Worm (Caenorhabditis elegans) whole organism, L1 larva: ENCODE results near the gene clec-132.

ENCODE experiments used
- C04F5.9 ChIP-seq: sonication (generic microtip); optimal IDR thresholded peaks from 2 replicates; lab custom pipeline; 2016; ENCODE audit warnings: missing genetic modification characterization, missing compliant biosample characterization
- F16B12.6 ChIP-seq: fragments of 150-350 bp; optimal IDR thresholded peaks from 2 replicates; lab custom pipeline; 2014; ENCODE audit warnings: missing biosample characterization, missing genetic modification characterization
- aha-1 ChIP-seq: fragments of 150-350 bp; optimal IDR thresholded peaks from 2 replicates; lab custom pipeline; 2014; ENCODE audit warnings: missing biosample characterization, missing genetic modification characterization
- aly-2 ChIP-seq: fragments of 150-350 bp; optimal IDR thresholded peaks from 2 replicates; lab custom pipeline; 2014; ENCODE audit warnings: missing biosample characterization, missing genetic modification characterization
- ama-1 ChIP-seq: fragments of 150-350 bp; optimal IDR thresholded peaks from 2 replicates; lab custom pipeline; 2014
- ceh-63 ChIP-seq: fragments of 200-800 bp; sonication (Bioruptor generic); optimal IDR thresholded peaks from 2 replicates; lab custom pipeline; 2018; ENCODE audit warnings: mild to moderate bottlenecking, missing genetic modification characterization, missing compliant biosample characterization
- ceh-8 ChIP-seq: fragments of 200-800 bp; sonication (Bioruptor generic); optimal IDR thresholded peaks from 2 replicates; lab custom pipeline; 2018; ENCODE audit warnings: mild to moderate bottlenecking, missing genetic modification characterization, moderate library complexity, missing compliant biosample characterization
- ceh-82 ChIP-seq, 3 experiments: fragments of 150-350 bp in 1 of 3; sonication (generic microtip) in 2 of 3; optimal IDR thresholded peaks; 2 replicates each; lab custom pipeline; 2014 to 2017; ENCODE audit warnings: missing biosample characterization in 3 of 3, missing genetic modification characterization in 3 of 3
- ceh-88 ChIP-seq: fragments of 200-800 bp; sonication (Bioruptor generic); IDR thresholded peaks from 2 replicates; pipeline ENCODE4 v1.3.6; 2022; ENCODE audit warnings: missing genetic modification characterization, missing compliant biosample characterization
- efl-3 ChIP-seq: fragments of 200-800 bp; sonication (Bioruptor generic); optimal IDR thresholded peaks from 2 replicates; lab custom pipeline; 2018; ENCODE audit warnings: mild to moderate bottlenecking, missing genetic modification characterization, missing compliant biosample characterization
- egl-27 ChIP-seq, 2 experiments: fragments of 150-350 bp in 1 of 2; sonication (generic microtip); optimal IDR thresholded peaks; 3 replicates each; lab custom pipeline; 2017 to 2018; ENCODE audit warnings: missing biosample characterization in 2 of 2, missing genetic modification characterization in 2 of 2, missing genetic modification reagents in 2 of 2
- elt-2 ChIP-seq: sonication (generic microtip); optimal IDR thresholded peaks from 2 replicates; lab custom pipeline; 2016; ENCODE audit warnings: missing genetic modification characterization, mild to moderate bottlenecking, inconsistent platforms, missing compliant biosample characterization, missing genetic modification reagents
- ets-5 ChIP-seq: fragments of 200-800 bp; sonication (Bioruptor generic); IDR thresholded peaks from 2 replicates; pipeline ENCODE4 v1.3.6; 2022; ENCODE audit warnings: missing genetic modification characterization, missing compliant biosample characterization
- fkh-4 ChIP-seq: sonication (generic microtip); optimal IDR thresholded peaks from 2 replicates; lab custom pipeline; 2016; ENCODE audit warnings: missing compliant biosample characterization, missing genetic modification characterization, borderline replicate concordance
- fos-1 ChIP-seq: fragments of 150-350 bp; optimal IDR thresholded peaks from 2 replicates; lab custom pipeline; 2014; ENCODE audit warnings: missing biosample characterization, missing genetic modification characterization
- grh-1 ChIP-seq: fragments of 200-800 bp; sonication (Bioruptor generic); IDR thresholded peaks from 2 replicates; pipeline ENCODE4 v1.3.6; 2022; ENCODE audit warnings: missing genetic modification reagents, missing genetic modification characterization, missing compliant biosample characterization
- hpl-2 ChIP-seq: fragments of 150-350 bp; optimal IDR thresholded peaks from 2 replicates; lab custom pipeline; 2014; ENCODE audit warnings: missing biosample characterization, missing genetic modification reagents, missing genetic modification characterization
- irx-1 ChIP-seq: sonication (generic microtip); optimal IDR thresholded peaks from 2 replicates; lab custom pipeline; 2016; ENCODE audit warnings: missing genetic modification characterization, missing compliant biosample characterization
- lir-3 ChIP-seq: sonication (generic microtip); optimal IDR thresholded peaks from 2 replicates; lab custom pipeline; 2016; ENCODE audit warnings: mild to moderate bottlenecking, missing genetic modification characterization, moderate library complexity, missing compliant biosample characterization; ENCODE audit not compliant: poor library complexity
- lsy-2 ChIP-seq, 2 experiments: fragments of 150-350 bp; optimal IDR thresholded peaks; 2 replicates each; lab custom pipeline; 2014; ENCODE audit warnings: missing biosample characterization in 2 of 2, missing genetic modification characterization in 2 of 2
- mab-9 ChIP-seq: fragments of 200-800 bp; sonication (Bioruptor generic); IDR thresholded peaks from 2 replicates; pipeline ENCODE4 v1.3.6; 2022; ENCODE audit warnings: missing genetic modification reagents, missing genetic modification characterization, missing compliant biosample characterization
- mdl-1 ChIP-seq, 2 experiments: fragments of 150-350 bp; optimal IDR thresholded peaks; 2 replicates each; lab custom pipeline; 2014 to 2017; ENCODE audit warnings: missing biosample characterization in 2 of 2, missing genetic modification characterization in 2 of 2, inconsistent platforms in 1 of 2
- mef-2 ChIP-seq: fragments of 150-350 bp; optimal IDR thresholded peaks from 2 replicates; lab custom pipeline; 2014; ENCODE audit warnings: missing biosample characterization, missing genetic modification characterization
- nhr-12 ChIP-seq: sonication (generic microtip); optimal IDR thresholded peaks from 2 replicates; lab custom pipeline; 2017; ENCODE audit warnings: missing biosample characterization, missing genetic modification characterization
- nhr-20 ChIP-seq: sonication (generic microtip); optimal IDR thresholded peaks from 2 replicates; lab custom pipeline; 2016; ENCODE audit warnings: mild to moderate bottlenecking, missing genetic modification characterization, missing compliant biosample characterization
- nhr-28 ChIP-seq: fragments of 150-350 bp; optimal IDR thresholded peaks from 2 replicates; lab custom pipeline; 2014; ENCODE audit warnings: missing biosample characterization, missing genetic modification characterization
- nhr-76 ChIP-seq: sonication (generic microtip); optimal IDR thresholded peaks from 2 replicates; lab custom pipeline; 2017; ENCODE audit warnings: missing biosample characterization, missing genetic modification characterization
- nhr-85 ChIP-seq: sonication (generic microtip); peaks from one replicate; lab custom pipeline; 2016; ENCODE audit warnings: missing genetic modification characterization, inconsistent platforms, missing compliant biosample characterization
- pax-3 ChIP-seq: fragments of 200-800 bp; sonication (Bioruptor generic); optimal IDR thresholded peaks from 2 replicates; lab custom pipeline; 2018; ENCODE audit warnings: mild to moderate bottlenecking, missing genetic modification characterization, moderate library complexity, missing compliant biosample characterization
- rnt-1 ChIP-seq: sonication (generic microtip); optimal IDR thresholded peaks from 2 replicates; lab custom pipeline; 2016; ENCODE audit warnings: mild to moderate bottlenecking, missing genetic modification characterization, moderate library complexity, missing compliant biosample characterization
- snu-23 ChIP-seq: sonication (generic microtip); optimal IDR thresholded peaks from 2 replicates; lab custom pipeline; 2016; ENCODE audit warnings: missing genetic modification characterization, missing compliant biosample characterization
- sptf-1 ChIP-seq: fragments of 150-350 bp; optimal IDR thresholded peaks from 2 replicates; lab custom pipeline; 2014; ENCODE audit warnings: missing biosample characterization, missing genetic modification characterization
- swsn-7 ChIP-seq: sonication (generic microtip); optimal IDR thresholded peaks from 2 replicates; lab custom pipeline; 2016; ENCODE audit warnings: missing genetic modification characterization, missing compliant biosample characterization
- unc-62 ChIP-seq: fragments of 150-350 bp; optimal IDR thresholded peaks from 2 replicates; lab custom pipeline; 2014; ENCODE audit warnings: missing biosample characterization, missing genetic modification reagents, missing genetic modification characterization
- unc-98 ChIP-seq: fragments of 200-800 bp; sonication (Bioruptor generic); IDR thresholded peaks from 2 replicates; pipeline ENCODE4 v1.3.6; 2022; ENCODE audit warnings: missing genetic modification characterization, missing compliant biosample characterization
- vab-15 ChIP-seq: sonication (generic microtip); optimal IDR thresholded peaks from 2 replicates; lab custom pipeline; 2017; ENCODE audit warnings: missing genotype, mild to moderate bottlenecking, missing genetic modification characterization, missing compliant biosample characterization
- xbp-1 ChIP-seq: sonication (generic microtip); optimal IDR thresholded peaks from 2 replicates; lab custom pipeline; 2016; ENCODE audit warnings: missing genetic modification characterization, missing compliant biosample characterization
- zag-1 ChIP-seq: fragments of 150-350 bp; optimal IDR thresholded peaks from 2 replicates; lab custom pipeline; 2014; ENCODE audit warnings: missing biosample characterization, missing genetic modification characterization

The clec-132 gene

DNA sequence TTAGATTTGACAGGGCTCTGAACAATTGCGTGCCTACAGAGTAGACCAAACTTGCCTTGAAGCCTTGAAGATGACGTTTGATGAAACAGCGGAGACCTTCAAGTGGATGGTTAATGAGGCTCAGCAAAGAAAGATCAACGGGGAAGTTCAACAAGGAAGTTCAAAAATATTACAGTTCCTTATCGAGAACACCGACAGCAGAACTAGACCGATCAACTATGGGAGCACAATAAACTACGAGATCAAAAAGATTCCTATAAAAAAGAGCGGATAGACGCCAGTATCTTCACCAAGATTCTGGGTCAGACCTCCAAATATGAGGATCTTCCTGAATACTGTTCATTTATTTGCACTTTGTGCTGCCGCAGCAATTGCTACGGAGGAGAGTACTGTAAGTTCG lies 2.9 kb downstream of the clec-132 start, which contains the start of gene clec-134:
clec-134 (plus strand) TSS at position 301 of the 400 bp plus-strand sequence.
- TF ChIP-seq vab-15 (tag; lab: Kevin White, UChicago) (no peak), grh-1 (GFP tag; lab: Robert Waterston, UW) (no peak), unc-98 (no peak), ama-1 (lab: Kevin White, UChicago) (no peak), nhr-85 (tag; lab: Kevin White, UChicago) (no peak), lir-3 (no peak), nhr-76 (tag; lab: Kevin White, UChicago) (no peak), egl-27 (tag; optimal IDR thresholded peaks at IDR 0.05; lab: Kevin White, UChicago) (no peak), rnt-1 (tag; lab: Kevin White, UChicago) (no peak), F16B12.6 (tag; lab: Kevin White, UChicago) (no peak), ets-5 (no peak)
- TF ChIP-seq, all 84 proteins: peak for 0

DNA sequence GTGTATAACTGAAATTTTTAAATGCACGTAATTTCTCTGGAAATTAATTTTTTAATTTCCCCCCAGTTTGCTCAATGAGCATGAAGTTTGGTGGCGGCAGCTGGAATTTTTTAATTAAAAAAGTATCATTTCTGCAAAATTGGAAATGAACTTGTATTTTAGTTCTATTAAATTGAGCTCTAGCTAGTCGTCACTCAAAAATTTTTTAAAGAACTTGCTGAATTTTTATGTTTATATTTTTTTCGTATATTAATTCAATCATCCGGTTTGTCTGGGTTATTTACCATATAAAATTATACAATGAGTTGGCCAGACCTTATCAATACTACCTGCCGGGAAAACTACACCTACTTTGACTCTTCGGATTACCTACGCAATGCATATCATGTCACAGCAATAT lies 4.9 kb downstream of the clec-132 start, which contains the start of gene srh-59:
srh-59 (plus strand) TSS at position 301 of the 400 bp plus-strand sequence.
- TF ChIP-seq hpl-2 (no peak), nhr-28 (tag; lab: Kevin White, UChicago) (no peak), nhr-20 (tag; lab: Kevin White, UChicago) (no peak), aha-1 (tag; lab: Kevin White, UChicago) (no peak), snu-23 (GFP tag; lab: Kevin White, UChicago) (no peak), zag-1 (tag; lab: Kevin White, UChicago) (no peak), mab-9 (GFP tag; lab: Robert Waterston, UW) (no peak), ets-5 (no peak), aly-2 (tag; lab: Kevin White, UChicago) (no peak), ceh-8 (GFP tag; lab: Kevin White, UChicago) (no peak), grh-1 (GFP tag; lab: Robert Waterston, UW) (no peak), ceh-88 (GFP tag; lab: Robert Waterston, UW) (no peak), pax-3 (no peak), efl-3 (GFP tag; lab: Kevin White, UChicago) (no peak), swsn-7 (no peak), xbp-1 (tag; lab: Kevin White, UChicago) (no peak), unc-62 (GFP tag; lab: Kevin White, UChicago) (no peak)

DNA sequence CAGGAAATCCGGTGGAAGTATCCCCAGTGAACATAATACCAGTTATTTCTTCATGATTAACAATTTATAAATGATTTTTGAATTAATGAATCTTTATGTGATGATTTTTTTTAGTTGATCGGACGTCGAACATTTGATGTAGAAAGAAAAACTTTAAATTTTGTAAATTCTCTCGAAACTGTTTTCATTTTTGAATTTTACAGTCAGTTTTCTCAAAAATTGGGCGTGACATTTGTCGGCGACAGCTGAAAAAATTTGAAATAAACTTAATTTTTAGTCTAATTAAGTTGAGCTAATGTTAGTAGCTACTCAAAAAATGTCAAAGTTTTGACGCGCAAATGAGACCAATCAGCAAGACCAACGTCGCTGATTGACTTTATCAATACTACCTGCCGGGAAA lies 6.6 kb downstream of the clec-132 start, which contains the start of gene srh-60:
srh-60 (plus strand) TSS at position 301 of the 400 bp plus-strand sequence.
- TF ChIP-seq sptf-1 (tag; lab: Kevin White, UChicago) (no peak), aha-1 (tag; lab: Kevin White, UChicago) (no peak), C04F5.9 (tag; lab: Kevin White, UChicago) (no peak), ceh-82 (tag; optimal IDR thresholded peaks at IDR 0.05; lab: Kevin White, UChicago) (no peak), lir-3 (no peak), fkh-4 (tag; lab: Kevin White, UChicago) (no peak), ceh-63 (no peak)
- TF ChIP-seq, all 84 proteins: peak for 0

DNA sequence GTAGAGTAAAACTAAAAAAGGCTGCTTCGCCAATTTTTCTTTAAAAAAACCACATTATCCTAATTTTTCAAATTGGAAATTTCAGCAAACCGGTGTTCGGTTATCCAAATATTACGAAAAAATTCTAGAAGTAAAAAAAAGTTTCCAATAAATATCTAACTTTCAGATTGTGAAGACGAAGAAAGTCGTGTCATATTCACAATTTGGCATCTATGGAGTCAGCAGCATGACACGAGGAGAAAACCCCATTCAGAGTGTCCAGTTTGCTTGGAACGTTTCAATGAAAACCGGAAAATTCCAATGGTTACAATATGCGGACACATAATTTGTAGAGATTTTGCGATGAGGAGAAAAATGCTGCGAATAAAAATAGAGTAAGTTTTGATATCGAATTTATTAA lies 18.5 kb downstream of the clec-132 start, which contains the start of gene Y49F6A.12:
Y49F6A.12 (plus strand) TSS at position 301 of the 400 bp plus-strand sequence.
- TF ChIP-seq mef-2 (tag; lab: Kevin White, UChicago) (no peak), elt-2 (tag; lab: Kevin White, UChicago) (no peak), nhr-12 (no peak), lsy-2 (tag; optimal IDR thresholded peaks at IDR 0.05; lab: Kevin White, UChicago) (no peak), sptf-1 (tag; lab: Kevin White, UChicago) (no peak), mdl-1 (tag; optimal IDR thresholded peaks at IDR 0.05; lab: Kevin White, UChicago) (no peak), fos-1 (tag; lab: Kevin White, UChicago) (no peak), nhr-28 (tag; lab: Kevin White, UChicago) (no peak), irx-1 (no peak), rnt-1 (tag; lab: Kevin White, UChicago) (no peak), egl-27 (tag; optimal IDR thresholded peaks at IDR 0.05; lab: Kevin White, UChicago) (no peak)
